Worm (Caenorhabditis elegans): ENCODE measurements around the gene prx-6.

The prx-6 gene

ce11 chrV:4742190-4742589, 22.3 kb upstream of the prx-6 start, which contains the start of gene ugt-61 (continued):
- TF ChIP-seq daf-16 (GFP tag; optimal IDR thresholded peaks at IDR 0.05) = no peak
- TF ChIP-seq daf-16 (tag; optimal IDR thresholded peaks at IDR 0.05) = peak; percentile 48
- no peak for TF ChIP-seq snpc-4 (tag; optimal IDR thresholded peaks at IDR 0.05)
- TF ChIP-seq skn-1 (tag; optimal IDR thresholded peaks at IDR 0.05) = no peak
- TF ChIP-seq madf-5 (GFP tag; IDR thresholded peaks at IDR 0.05) = no peak
- TF ChIP-seq hif-1 (tag; optimal IDR thresholded peaks at IDR 0.05) = no peak
- TF ChIP-seq dve-1 (tag; optimal IDR thresholded peaks at IDR 0.05; ENCODE audit: insufficient read depth) = peak; percentile 29
- TF ChIP-seq T26A8.4 (GFP tag; IDR thresholded peaks at IDR 0.05) = no peak

DNA sequence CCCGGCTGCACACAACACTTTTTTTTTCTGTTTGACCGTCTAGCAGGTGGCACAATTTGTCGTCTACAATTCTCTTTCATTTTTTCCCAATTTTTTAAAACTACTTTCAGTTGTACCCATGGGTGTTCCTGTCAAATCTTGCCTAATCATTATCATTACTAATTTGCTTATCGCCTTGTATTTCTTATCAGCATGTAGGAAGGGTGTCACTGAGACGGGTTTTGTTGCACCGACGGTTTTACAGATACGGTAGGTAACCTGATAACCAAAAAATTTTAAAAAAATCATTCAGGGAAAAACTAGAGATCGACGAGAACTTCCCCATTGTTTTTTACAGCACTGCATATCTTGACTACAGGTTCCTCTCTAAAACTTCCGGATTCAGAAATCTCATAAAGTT, 17.8 kb upstream of the prx-6 start, which contains the start of gene F39G3.2:
Gene F39G3.2 (plus strand): TSS at position 105 of the 400 bp plus-strand sequence.
- TF ChIP-seq nhr-77 (tag; optimal IDR thresholded peaks at IDR 0.05) = no peak
- no peak for TF ChIP-seq duxl-1 (tag; optimal IDR thresholded peaks at IDR 0.05; ENCODE audit: poor library complexity)
- no peak for TF ChIP-seq T26A8.4 (GFP tag; IDR thresholded peaks at IDR 0.05)
- no peak for TF ChIP-seq nhr-11 (tag; optimal IDR thresholded peaks at IDR 0.05)
- no peak for TF ChIP-seq unc-130 (GFP tag; optimal IDR thresholded peaks at IDR 0.05)
- TF ChIP-seq daf-16 (GFP tag; optimal IDR thresholded peaks at IDR 0.05) = no peak
- peak; percentile 37 for TF ChIP-seq daf-16 (tag; optimal IDR thresholded peaks at IDR 0.05)
- TF ChIP-seq D1046.2 (GFP tag; IDR thresholded peaks at IDR 0.05) = no peak
- TF ChIP-seq ztf-7 (tag; optimal IDR thresholded peaks at IDR 0.05) = no peak
- peak; percentile 72 for TF ChIP-seq nhr-28 (tag; optimal IDR thresholded peaks at IDR 0.05)
- peak; percentile 56 for TF ChIP-seq hlh-11 (tag; optimal IDR thresholded peaks at IDR 0.05)
- TF ChIP-seq hlh-30 (tag; optimal IDR thresholded peaks at IDR 0.05; ENCODE audit: insufficient read depth) = no peak
- TF ChIP-seq dve-1 (tag; optimal IDR thresholded peaks at IDR 0.05; ENCODE audit: insufficient read depth) = peak; percentile 54
- peak; percentile 59 for TF ChIP-seq dmd-6 (GFP tag; IDR thresholded peaks at IDR 0.05)
- peak in 1 of 2 experiments; percentile 40 for TF ChIP-seq unc-62 (GFP tag; optimal IDR thresholded peaks at IDR 0.05 in 1 of 2)
- no peak for TF ChIP-seq unc-62 (tag; optimal IDR thresholded peaks at IDR 0.05)
- 0 out of 2 replicates have a peak, but pooled peaks have one; percentile 12 for TF ChIP-seq lin-1 (GFP tag; IDR thresholded peaks at IDR 0.05)
- TF ChIP-seq pqm-1 (tag; optimal IDR thresholded peaks at IDR 0.05) = peak; percentile 89

- TF ChIP-seq zip-11 (GFP tag; IDR thresholded peaks at IDR 0.05) (no peak), aha-1 (tag) (peak; percentile 96), arid-1 (GFP tag; conservative IDR thresholded peaks at IDR 0.05) (0 out of 2 replicates have a peak, but pooled peaks have one; percentile 8), daf-16 (GFP tag; optimal IDR thresholded peaks at IDR 0.05) (no peak), daf-16 (tag; optimal IDR thresholded peaks at IDR 0.05) (peak; percentile 1), lin-38 (GFP tag; IDR thresholded peaks at IDR 0.05) (peak; percentile 40; the same call in 1 of the 2 replicates), daf-12 (tag; optimal IDR thresholded peaks at IDR 0.05) (no peak), aly-2 (tag; optimal IDR thresholded peaks at IDR 0.05) (peak; percentile 31)
Observed at ce11 chrV:4734608-4735007, 14.7 kb upstream of the prx-6 start.

ce11 chrV:4733952-4734351, 14.1 kb upstream of the prx-6 start:
- TF ChIP-seq php-3 (GFP tag; IDR thresholded peaks at IDR 0.05) (no peak), saeg-2 (GFP tag; IDR thresholded peaks at IDR 0.05) (no peak), snpc-1.2 (GFP tag; IDR thresholded peaks at IDR 0.05) (0 out of 2 replicates have a peak, but pooled peaks have one; percentile 35), set-16 (GFP tag; IDR thresholded peaks at IDR 0.05) (peak; percentile 19; the same call in 1 of the 2 replicates), F49E8.2 (tag; optimal IDR thresholded peaks at IDR 0.05; ENCODE audit: borderline replicate concordance) (no peak), Y5F2A.4 (GFP tag; optimal IDR thresholded peaks at IDR 0.05) (no peak), egl-27 (tag; optimal IDR thresholded peaks at IDR 0.05) (no peak), R02D3.7 (tag; optimal IDR thresholded peaks at IDR 0.05) (no peak), dve-1 (tag; optimal IDR thresholded peaks at IDR 0.05; ENCODE audit: insufficient read depth) (no peak), aha-1 (tag) (peak; percentile 64), cey-2 (tag; optimal IDR thresholded peaks at IDR 0.05; ENCODE audit: borderline replicate concordance, insufficient read depth) (no peak), unc-39 (tag; optimal IDR thresholded peaks at IDR 0.05) (no peak)

Data from whole organism, L4 larva.